Worm (Caenorhabditis elegans) whole organism, mixed stage, embryonic: ENCODE measurements around the gene cut-6.
A peak's percentile ranks its signal among the peaks of the same experiment; 100 is the strongest.

ENCODE experiments used
- ces-1 ChIP-seq: fragments of 150-350 bp; optimal IDR thresholded peaks from 2 replicates; lab custom pipeline; 2014; ENCODE audit warnings: missing biosample characterization, missing genetic modification reagents, missing genetic modification characterization
- elt-1 ChIP-seq: sonication (generic microtip); optimal IDR thresholded peaks from 2 replicates; lab custom pipeline; 2017; ENCODE audit warnings: missing genetic modification characterization, mild to moderate bottlenecking, missing compliant biosample characterization, antibody characterized with exemption, moderate library complexity, borderline replicate concordance; ENCODE audit not compliant: insufficient read depth
- lin-13 ChIP-seq: fragments of 150-350 bp; optimal IDR thresholded peaks from 2 replicates; lab custom pipeline; 2014; ENCODE audit warnings: missing biosample characterization, missing genetic modification characterization
- lsy-2 ChIP-seq: fragments of 150-350 bp; optimal IDR thresholded peaks from 2 replicates; lab custom pipeline; 2014; ENCODE audit warnings: missing biosample characterization, missing genetic modification characterization
- nhr-237 ChIP-seq: fragments of 150-350 bp; optimal IDR thresholded peaks from 2 replicates; lab custom pipeline; 2014; ENCODE audit warnings: missing biosample characterization, missing genetic modification characterization
- nhr-28 ChIP-seq: fragments of 150-350 bp; optimal IDR thresholded peaks from 2 replicates; lab custom pipeline; 2014; ENCODE audit warnings: missing biosample characterization, missing genetic modification characterization
- nhr-76 ChIP-seq: sonication (generic microtip); optimal IDR thresholded peaks from 2 replicates; lab custom pipeline; 2017; ENCODE audit warnings: missing biosample characterization, missing genetic modification characterization
- pha-4 ChIP-seq: fragments of 150-350 bp; optimal IDR thresholded peaks from 2 replicates; lab custom pipeline; 2018; ENCODE audit warnings: missing biosample characterization, missing genetic modification reagents, missing genetic modification characterization
- snpc-4 ChIP-seq: fragments of 150-350 bp; optimal IDR thresholded peaks from 2 replicates; lab custom pipeline; 2014; ENCODE audit warnings: missing biosample characterization, missing genetic modification characterization
- sptf-1 ChIP-seq: sonication (generic microtip); optimal IDR thresholded peaks from 2 replicates; lab custom pipeline; 2017; ENCODE audit warnings: mild to moderate bottlenecking, missing genetic modification characterization, moderate library complexity, missing compliant biosample characterization
- unc-62 ChIP-seq: fragments of 150-350 bp; optimal IDR thresholded peaks from 2 replicates; lab custom pipeline; 2014; ENCODE audit warnings: missing biosample characterization, missing genetic modification reagents, missing genetic modification characterization
- ztf-11 ChIP-seq: fragments of 150-350 bp; optimal IDR thresholded peaks from 2 replicates; lab custom pipeline; 2014; ENCODE audit warnings: missing biosample characterization, missing genetic modification characterization

ce11 chrIII:10920044-10920443 lies 8.8 kb downstream of the cut-6 start, which contains the start of gene vab-7:
- TF ChIP-seq snpc-4 (tag; lab: Kevin White, UChicago): no peak
- TF ChIP-seq lsy-2 (tag; lab: Kevin White, UChicago): peak; percentile 45
- no peak for TF ChIP-seq nhr-76 (tag; lab: Kevin White, UChicago)
- no peak for TF ChIP-seq ces-1 (GFP tag; lab: Kevin White, UChicago)
- TF ChIP-seq ztf-11: no peak
- no peak for TF ChIP-seq nhr-28 (tag; lab: Kevin White, UChicago)
- no peak for TF ChIP-seq unc-62 (GFP tag; lab: Kevin White, UChicago)
- TF ChIP-seq nhr-237 (tag; lab: Kevin White, UChicago): no peak
- TF ChIP-seq pha-4 (tag; lab: Kevin White, UChicago): no peak
- TF ChIP-seq lin-13: no peak
- TF ChIP-seq sptf-1: no peak
- no peak for TF ChIP-seq elt-1
